Fruit fly (Drosophila melanogaster): ENCODE results near the gene Ip259.

Ip259 gene

DNA sequence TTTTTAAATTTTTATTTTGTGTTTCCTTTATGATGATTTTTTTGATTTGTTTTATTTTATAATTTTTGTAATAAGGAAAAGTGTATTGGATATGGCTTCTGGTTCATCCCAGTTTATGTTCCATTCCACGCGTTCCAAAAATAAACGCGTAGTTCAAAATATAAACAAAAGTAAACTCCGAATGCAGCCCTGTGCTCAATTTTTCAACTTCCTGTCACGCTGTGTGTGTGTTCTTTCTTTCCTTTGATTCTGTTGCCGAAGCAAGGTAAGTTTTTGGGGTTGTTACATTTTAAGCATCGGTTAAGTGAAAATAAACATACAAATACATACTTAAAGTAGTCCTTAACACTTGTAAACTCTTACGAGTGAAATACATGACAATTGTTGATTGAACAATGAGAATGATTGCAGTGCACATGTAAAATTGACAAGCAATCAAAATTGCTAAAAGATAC, at the start of gene Ip259, which contains the start of gene RpS27A (continued):
- TF ChIP-seq CG12744 (GFP tag; optimal IDR thresholded peaks at IDR 0.05) (peak; percentile 55), CG1603 (tag; optimal IDR thresholded peaks at IDR 0.05) (peak; percentile 100), CG3995 (GFP tag; optimal IDR thresholded peaks at IDR 0.05) (peak; percentile 60), Neu2 (GFP tag; optimal IDR thresholded peaks at IDR 0.05; ENCODE audit: borderline replicate concordance) (no peak), CG1832 (GFP tag; optimal IDR thresholded peaks at IDR 0.05) (no peak), CG17385 (GFP tag; optimal IDR thresholded peaks at IDR 0.05) (peak; percentile 81), ab (GFP tag; optimal IDR thresholded peaks at IDR 0.05) (no peak), CG4282 (GFP tag; optimal IDR thresholded peaks at IDR 0.05) (no peak), her (GFP tag; optimal IDR thresholded peaks at IDR 0.05) (peak; percentile 65), Dfd (GFP tag; optimal IDR thresholded peaks at IDR 0.05) (no peak), z (GFP tag; IDR thresholded peaks at IDR 0.05) (no peak), CG31365 (tag; optimal IDR thresholded peaks at IDR 0.05) (peak; percentile 42), Xrp1 (GFP tag; IDR thresholded peaks at IDR 0.05) (no peak), sob (GFP tag; IDR thresholded peaks at IDR 0.05) (peak; percentile 84), CG10431 (GFP tag; optimal IDR thresholded peaks at IDR 0.05) (peak; percentile 63), CG6175 (GFP tag; IDR thresholded peaks at IDR 0.05) (no peak), GATAe (GFP tag; conservative IDR thresholded peaks at IDR 0.05) (no peak), CG31224 (GFP tag; IDR thresholded peaks at IDR 0.05) (peak; percentile 62), Opbp (GFP tag; IDR thresholded peaks at IDR 0.05; ENCODE audit: partially characterized antibody) (no peak; the same call in 2 of the 3 replicates), ATbp (GFP tag; optimal IDR thresholded peaks at IDR 0.05) (no peak), Blimp-1 (GFP tag; optimal IDR thresholded peaks at IDR 0.05) (no peak), Spps (tag; optimal IDR thresholded peaks at IDR 0.05) (peak; percentile 21), wdn (GFP tag; IDR thresholded peaks at IDR 0.05) (peak; percentile 54; the same call in 1 of the 2 replicates), rib (GFP tag; IDR thresholded peaks at IDR 0.05) (0 out of 2 replicates have a peak, but pooled peaks have one; percentile 59), D19A (tag; optimal IDR thresholded peaks at IDR 0.05) (peak; percentile 45), yki (optimal IDR thresholded peaks at IDR 0.05) (no peak), HmgZ (tag; optimal IDR thresholded peaks at IDR 0.05) (peak; percentile 71), CG12769 (tag; optimal IDR thresholded peaks at IDR 0.05) (no peak), CG13296 (GFP tag; optimal IDR thresholded peaks at IDR 0.05) (peak; percentile 79), NC2α (GFP tag; optimal IDR thresholded peaks at IDR 0.05) (peak; percentile 47), CG11504 (tag; optimal IDR thresholded peaks at IDR 0.05) (no peak), CG18764 (GFP tag; optimal IDR thresholded peaks at IDR 0.05) (peak; percentile 68), CG12104 (GFP tag; optimal IDR thresholded peaks at IDR 0.05) (peak; percentile 85), mld (GFP tag; IDR thresholded peaks at IDR 0.05; ENCODE audit: partially characterized antibody) (no peak), sug (tag; optimal IDR thresholded peaks at IDR 0.05) (peak; percentile 75), Elba2 (GFP tag; optimal IDR thresholded peaks at IDR 0.05) (no peak), CG17186 (GFP tag; optimal IDR thresholded peaks at IDR 0.05) (peak; percentile 41), CG31388 (GFP tag; optimal IDR thresholded peaks at IDR 0.05) (no peak), wek (GFP tag; optimal IDR thresholded peaks at IDR 0.05) (peak; percentile 84), cato (GFP tag; optimal IDR thresholded peaks at IDR 0.05; ENCODE audit: borderline replicate concordance) (peak; percentile 36), CG10147 (GFP tag; optimal IDR thresholded peaks at IDR 0.05) (peak; percentile 66), bsh (GFP tag; optimal IDR thresholded peaks at IDR 0.05) (peak in 1 of 2 experiments; percentile 61), D19B (GFP tag; optimal IDR thresholded peaks at IDR 0.05) (peak; percentile 56), tgo (GFP tag; IDR thresholded peaks at IDR 0.05) (peak; percentile 55), bowl (GFP tag; IDR thresholded peaks at IDR 0.05) (peak; percentile 69; the same call in 1 of the 2 replicates), CG16779 (GFP tag; IDR thresholded peaks at IDR 0.05) (peak; percentile 80), ranshi (GFP tag; IDR thresholded peaks at IDR 0.05) (no peak; the same call in 1 of the 2 replicates), row (GFP tag; IDR thresholded peaks at IDR 0.05) (peak; percentile 81), BEAF-32 (GFP tag; optimal IDR thresholded peaks at IDR 0.05) (peak; percentile 40), CG17802 (tag; optimal IDR thresholded peaks at IDR 0.05) (peak; percentile 96), Sry-β (GFP tag; optimal IDR thresholded peaks at IDR 0.05) (peak; percentile 53)
